Fruit fly (Drosophila melanogaster): ENCODE results near the gene RhoGAPp190.

RhoGAPp190 gene

dm6 chrX:17682745-17683505 lies 30.6 kb upstream of the RhoGAPp190 start:
- no peak for TF ChIP-seq N (GFP tag; optimal IDR thresholded peaks at IDR 0.05)
- TF ChIP-seq Myc (optimal IDR thresholded peaks at IDR 0.05) = no peak
- peak; percentile 86 for TF ChIP-seq rgr (GFP tag; optimal IDR thresholded peaks at IDR 0.05)
- TF ChIP-seq Jra (GFP tag; optimal IDR thresholded peaks at IDR 0.05) = peak; percentile 44
- TF ChIP-seq Dfd (GFP tag; optimal IDR thresholded peaks at IDR 0.05) = no peak
- TF ChIP-seq Abd-B (GFP tag; optimal IDR thresholded peaks at IDR 0.05) = no peak
- peak; percentile 95 for TF ChIP-seq woc (GFP tag; optimal IDR thresholded peaks at IDR 0.05)
- peak; percentile 35 for TF ChIP-seq tai (GFP tag; optimal IDR thresholded peaks at IDR 0.05)
- no peak for TF ChIP-seq lola (GFP tag; optimal IDR thresholded peaks at IDR 0.05)
- TF ChIP-seq dmrt93B (GFP tag; optimal IDR thresholded peaks at IDR 0.05) = peak; percentile 81
- TF ChIP-seq CG32264 (GFP tag; optimal IDR thresholded peaks at IDR 0.05) = peak; percentile 32
- TF ChIP-seq br (GFP tag; optimal IDR thresholded peaks at IDR 0.05) = peak; percentile 86
- TF ChIP-seq Hr83 (GFP tag; optimal IDR thresholded peaks at IDR 0.05; ENCODE audit: poor library complexity, severe bottlenecking) = no peak
- TF ChIP-seq usp (GFP tag; optimal IDR thresholded peaks at IDR 0.05) = no peak
- TF ChIP-seq foxo (GFP tag; optimal IDR thresholded peaks at IDR 0.05) = peak in 1 of 2 experiments; percentile 93
- TF ChIP-seq Vsx2 (GFP tag; optimal IDR thresholded peaks at IDR 0.05; ENCODE audit: partially characterized antibody) = peak; percentile 12
- no peak for TF ChIP-seq dsf (GFP tag; optimal IDR thresholded peaks at IDR 0.05; ENCODE audit: borderline replicate concordance)
- TF ChIP-seq GATAd (GFP tag; optimal IDR thresholded peaks at IDR 0.05) = no peak
- TF ChIP-seq fru (GFP tag; optimal IDR thresholded peaks at IDR 0.05) = peak; percentile 92
- peak; percentile 85 for TF ChIP-seq HLH106 (tag; optimal IDR thresholded peaks at IDR 0.05)
- peak; percentile 89 for TF ChIP-seq ey (GFP tag; optimal IDR thresholded peaks at IDR 0.05)
- TF ChIP-seq jim (GFP tag; optimal IDR thresholded peaks at IDR 0.05) = peak; percentile 46
- no peak for TF ChIP-seq dl (GFP tag; optimal IDR thresholded peaks at IDR 0.05; ENCODE audit: insufficient read depth in 1 of 2, partially characterized antibody in 2 of 2)
- TF ChIP-seq psq (GFP tag; optimal IDR thresholded peaks at IDR 0.05) = peak; percentile 78
- peak; percentile 52 for TF ChIP-seq brk (GFP tag; optimal IDR thresholded peaks at IDR 0.05)
- TF ChIP-seq Sp1 (GFP tag; optimal IDR thresholded peaks at IDR 0.05) = peak; percentile 84
- TF ChIP-seq sage (GFP tag; optimal IDR thresholded peaks at IDR 0.05) = peak; percentile 94
- peak; percentile 95 for TF ChIP-seq h (GFP tag; optimal IDR thresholded peaks at IDR 0.05)
- TF ChIP-seq OdsH (GFP tag; optimal IDR thresholded peaks at IDR 0.05) = peak; percentile 86
- TF ChIP-seq Mio (GFP tag; optimal IDR thresholded peaks at IDR 0.05) = no peak
- TF ChIP-seq CG9705 (GFP tag; optimal IDR thresholded peaks at IDR 0.05) = peak; percentile 67
- TF ChIP-seq Hnf4 (GFP tag; optimal IDR thresholded peaks at IDR 0.05) = peak; percentile 76
- TF ChIP-seq Hr78 (GFP tag; optimal IDR thresholded peaks at IDR 0.05) = no peak
- TF ChIP-seq Dif (GFP tag; optimal IDR thresholded peaks at IDR 0.05; ENCODE audit: partially characterized antibody) = no peak
- TF ChIP-seq pan (optimal IDR thresholded peaks at IDR 0.05) = no peak
- peak; percentile 86 for TF ChIP-seq CrebA (GFP tag; optimal IDR thresholded peaks at IDR 0.05; ENCODE audit: borderline replicate concordance)
- TF ChIP-seq Rel (GFP tag; optimal IDR thresholded peaks at IDR 0.05) = peak; percentile 63
- TF ChIP-seq Rel (tag; optimal IDR thresholded peaks at IDR 0.05) = peak; percentile 50
- TF ChIP-seq sv (GFP tag; optimal IDR thresholded peaks at IDR 0.05) = peak; percentile 67

- TF ChIP-seq fru (GFP tag; optimal IDR thresholded peaks at IDR 0.05) (peak; percentile 20), Myc (optimal IDR thresholded peaks at IDR 0.05) (no peak), Sp1 (GFP tag; optimal IDR thresholded peaks at IDR 0.05) (peak; percentile 74), sage (GFP tag; optimal IDR thresholded peaks at IDR 0.05) (no peak), CrebA (GFP tag; optimal IDR thresholded peaks at IDR 0.05; ENCODE audit: borderline replicate concordance) (no peak), woc (GFP tag; optimal IDR thresholded peaks at IDR 0.05) (peak; percentile 6), Abd-B (GFP tag; optimal IDR thresholded peaks at IDR 0.05) (no peak), Rel (GFP tag; optimal IDR thresholded peaks at IDR 0.05) (no peak), Rel (tag; optimal IDR thresholded peaks at IDR 0.05) (no peak), dl (GFP tag; optimal IDR thresholded peaks at IDR 0.05; ENCODE audit: insufficient read depth in 1 of 2, partially characterized antibody in 2 of 2) (peak in 1 of 2 experiments; percentile 5), HLH106 (tag; optimal IDR thresholded peaks at IDR 0.05) (peak; percentile 61), br (GFP tag; optimal IDR thresholded peaks at IDR 0.05) (no peak), Hr78 (GFP tag; optimal IDR thresholded peaks at IDR 0.05) (no peak), Hr83 (GFP tag; optimal IDR thresholded peaks at IDR 0.05; ENCODE audit: poor library complexity, severe bottlenecking) (no peak), CG9705 (GFP tag; optimal IDR thresholded peaks at IDR 0.05) (peak; percentile 4), usp (GFP tag; optimal IDR thresholded peaks at IDR 0.05) (no peak), tai (GFP tag; optimal IDR thresholded peaks at IDR 0.05) (no peak), rgr (GFP tag; optimal IDR thresholded peaks at IDR 0.05) (peak; percentile 18), foxo (GFP tag; optimal IDR thresholded peaks at IDR 0.05) (peak in 1 of 2 experiments; percentile 46), Jra (GFP tag; optimal IDR thresholded peaks at IDR 0.05) (no peak), Vsx2 (GFP tag; optimal IDR thresholded peaks at IDR 0.05; ENCODE audit: partially characterized antibody) (no peak), dsf (GFP tag; optimal IDR thresholded peaks at IDR 0.05; ENCODE audit: borderline replicate concordance) (no peak), CG32264 (GFP tag; optimal IDR thresholded peaks at IDR 0.05) (no peak), Mio (GFP tag; optimal IDR thresholded peaks at IDR 0.05) (no peak), Dif (GFP tag; optimal IDR thresholded peaks at IDR 0.05; ENCODE audit: partially characterized antibody) (peak; percentile 40), dmrt93B (GFP tag; optimal IDR thresholded peaks at IDR 0.05) (peak; percentile 15), OdsH (GFP tag; optimal IDR thresholded peaks at IDR 0.05) (peak; percentile 47), GATAd (GFP tag; optimal IDR thresholded peaks at IDR 0.05) (no peak), brk (GFP tag; optimal IDR thresholded peaks at IDR 0.05) (no peak), pan (optimal IDR thresholded peaks at IDR 0.05) (no peak), Dfd (GFP tag; optimal IDR thresholded peaks at IDR 0.05) (no peak), ey (GFP tag; optimal IDR thresholded peaks at IDR 0.05) (no peak), h (GFP tag; optimal IDR thresholded peaks at IDR 0.05) (no peak), sv (GFP tag; optimal IDR thresholded peaks at IDR 0.05) (no peak), lola (GFP tag; optimal IDR thresholded peaks at IDR 0.05) (no peak), psq (GFP tag; optimal IDR thresholded peaks at IDR 0.05) (peak; percentile 38)
These were observed 27.5 kb upstream of the RhoGAPp190 start for dm6 chrX:17679642-17680571.

Data from whole organism, wandering third instar larva.